Fruit fly (Drosophila melanogaster) whole organism, embryonic: Measurements from ENCODE around the gene retm.

ENCODE experiments used
- Abd-B ChIP-seq: fragments of 200-800 bp; sonication (Bioruptor generic); optimal IDR thresholded peaks from 2 replicates; lab custom pipeline; 2018; ENCODE audit warnings: missing biosample characterization, mild to moderate bottlenecking, missing genetic modification characterization, moderate library complexity
- Antp ChIP-seq: fragments of 200-800 bp; sonication (Bioruptor generic); optimal IDR thresholded peaks from 3 replicates; lab custom pipeline; 2016; ENCODE audit warnings: missing biosample characterization, missing genetic modification characterization
- CG11456 ChIP-seq: fragments of 200-800 bp; sonication (Bioruptor generic); IDR thresholded peaks from 3 replicates; pipeline ENCODE4 v1.3.6; 2022; ENCODE audit warnings: missing biosample characterization, missing genetic modification characterization
- CG15696 ChIP-seq: fragments of 200-800 bp; sonication (Bioruptor generic); optimal IDR thresholded peaks from 2 replicates; lab custom pipeline; 2019; ENCODE audit warnings: missing biosample characterization, mild to moderate bottlenecking, missing genetic modification characterization, moderate library complexity
- CG16779 ChIP-seq: fragments of 200-800 bp; sonication (Bioruptor generic); IDR thresholded peaks from 2 replicates; pipeline ENCODE4 v1.3.6; 2022; ENCODE audit warnings: missing biosample characterization, missing genetic modification characterization
- CG17829 ChIP-seq: fragments of 200-800 bp; optimal IDR thresholded peaks from 2 replicates; lab custom pipeline; 2019; ENCODE audit warnings: missing biosample characterization, mild to moderate bottlenecking, missing genetic modification characterization, moderate library complexity
- CG18011 ChIP-seq: fragments of 200-800 bp; sonication (Bioruptor generic); optimal IDR thresholded peaks from 2 replicates; lab custom pipeline; 2017; ENCODE audit warnings: missing biosample characterization, missing genetic modification characterization, mild to moderate bottlenecking, moderate library complexity, missing genotype
- CG1832 ChIP-seq: fragments of 200-800 bp; sonication (Bioruptor generic); optimal IDR thresholded peaks from 2 replicates; lab custom pipeline; 2017; ENCODE audit warnings: missing biosample characterization, mild to moderate bottlenecking, missing genetic modification characterization, inconsistent platforms
- CG18599 ChIP-seq: fragments of 200-800 bp; sonication (Bioruptor generic); optimal IDR thresholded peaks from 3 replicates; lab custom pipeline; 2017; ENCODE audit warnings: missing biosample characterization, missing genetic modification characterization, mild to moderate bottlenecking, moderate library complexity, missing genetic modification reagents
- CG33557 ChIP-seq: fragments of 200-800 bp; sonication (Bioruptor generic); optimal IDR thresholded peaks from 2 replicates; lab custom pipeline; 2019; ENCODE audit warnings: missing biosample characterization, mild to moderate bottlenecking, missing genetic modification characterization, moderate library complexity
- CG3726 ChIP-seq: fragments of 200-800 bp; sonication (Bioruptor generic); IDR thresholded peaks from 3 replicates; pipeline ENCODE4, ENCODE4 v1.3.6; 2022; ENCODE audit warnings: missing biosample characterization, missing genetic modification characterization
- CG5953 ChIP-seq: fragments of 200-800 bp; sonication (Bioruptor generic); IDR thresholded peaks from 2 replicates; pipeline ENCODE4 v1.3.6; 2022; ENCODE audit warnings: missing biosample characterization, missing genetic modification characterization
- CG6254 ChIP-seq: fragments of 200-800 bp; sonication (Bioruptor generic); optimal IDR thresholded peaks from 3 replicates; lab custom pipeline; 2017; ENCODE audit warnings: mild to moderate bottlenecking, missing biosample characterization, missing genetic modification reagents, missing genetic modification characterization
- CG6765 ChIP-seq: fragments of 200-800 bp; sonication (Bioruptor generic); optimal IDR thresholded peaks from 3 replicates; lab custom pipeline; 2017; ENCODE audit warnings: missing biosample characterization, mild to moderate bottlenecking, missing genetic modification characterization
- CG7271 ChIP-seq: fragments of 200-800 bp; sonication (Bioruptor generic); optimal IDR thresholded peaks from 2 replicates; lab custom pipeline; 2018; ENCODE audit warnings: missing biosample characterization, mild to moderate bottlenecking, missing genetic modification characterization, moderate library complexity
- CG7372 ChIP-seq: fragments of 200-800 bp; sonication (Bioruptor generic); IDR thresholded peaks from 2 replicates; pipeline ENCODE4 v1.3.6; 2022; ENCODE audit warnings: missing biosample characterization, missing genetic modification characterization
- CG8281 ChIP-seq: fragments of 200-800 bp; sonication (Bioruptor generic); optimal IDR thresholded peaks from 2 replicates; lab custom pipeline; 2018; ENCODE audit warnings: missing biosample characterization, mild to moderate bottlenecking, missing genetic modification characterization, moderate library complexity
- CG8924 ChIP-seq: fragments of 200-800 bp; optimal IDR thresholded peaks from 3 replicates; lab custom pipeline; 2019; ENCODE audit warnings: missing biosample characterization, mild to moderate bottlenecking, missing genetic modification characterization, moderate library complexity
- CHES-1-like ChIP-seq: fragments of 200-800 bp; sonication (Bioruptor generic); optimal IDR thresholded peaks from 2 replicates; lab custom pipeline; 2016; ENCODE audit warnings: missing biosample characterization, missing genetic modification characterization
- D19A ChIP-seq: fragments of 200-800 bp; optimal IDR thresholded peaks from 3 replicates; lab custom pipeline; 2019; ENCODE audit warnings: missing biosample characterization, mild to moderate bottlenecking, missing genetic modification characterization, moderate library complexity
- Eip74EF ChIP-seq, 2 experiments: fragments of 200-800 bp in 1 of 2; fragments of >200 bp in 1 of 2; sonication (Bioruptor generic) in 1 of 2; optimal IDR thresholded peaks; 2 replicates each; lab custom pipeline; 2017 to 2019; ENCODE audit warnings: missing biosample characterization in 2 of 2, missing genetic modification characterization in 2 of 2, mild to moderate bottlenecking in 1 of 2, moderate library complexity in 1 of 2
- GATAe ChIP-seq: fragments of 200-800 bp; sonication (Bioruptor generic); conservative IDR thresholded peaks from 2 replicates; pipeline ENCODE4 v1.3.6; 2022; ENCODE audit warnings: missing biosample characterization, missing genetic modification characterization
- HmgZ ChIP-seq: fragments of 200-800 bp; sonication (Bioruptor generic); optimal IDR thresholded peaks from 2 replicates; lab custom pipeline; 2018; ENCODE audit warnings: missing biosample characterization, mild to moderate bottlenecking, missing genetic modification characterization
- Hr51 ChIP-seq, 2 experiments: fragments of 200-800 bp; sonication (Bioruptor generic); optimal IDR thresholded peaks; 2 replicates in 1 of 2; 3 replicates in 1 of 2; lab custom pipeline; 2016 to 2018; ENCODE audit warnings: missing biosample characterization in 2 of 2, missing genetic modification characterization in 2 of 2, mild to moderate bottlenecking in 1 of 2, moderate library complexity in 1 of 2
- Hsf ChIP-seq: fragments of 200-800 bp; sonication (Bioruptor generic); optimal IDR thresholded peaks from 3 replicates; lab custom pipeline; 2016; ENCODE audit warnings: missing biosample characterization, missing genetic modification characterization
- Lpt ChIP-seq: fragments of >200 bp; optimal IDR thresholded peaks from 2 replicates; lab custom pipeline; 2018; ENCODE audit warnings: missing biosample characterization, missing genetic modification characterization
- Mrtf ChIP-seq: fragments of 200-800 bp; sonication (Bioruptor generic); IDR thresholded peaks from 3 replicates; pipeline ENCODE4 v1.3.6; 2022; ENCODE audit warnings: missing biosample characterization, missing genetic modification characterization
- Ptx1 ChIP-seq: fragments of 200-800 bp; sonication (Bioruptor generic); IDR thresholded peaks from 2 replicates; pipeline ENCODE4 v1.3.6; 2022; ENCODE audit warnings: missing biosample characterization, missing genetic modification characterization
- Ravus ChIP-seq: fragments of 200-800 bp; sonication (Bioruptor generic); IDR thresholded peaks from 2 replicates; pipeline ENCODE4 v1.3.6; 2022; ENCODE audit warnings: missing biosample characterization, missing genetic modification characterization
- Sin3A ChIP-seq: fragments of >200 bp; optimal IDR thresholded peaks from 2 replicates; lab custom pipeline; 2018
- Stat92E ChIP-seq, 3 experiments: fragments of >200 bp in 2 of 3; fragments of 200-800 bp in 1 of 3; sonication (Bioruptor generic) in 1 of 3; optimal IDR thresholded peaks; 2 replicates each; lab custom pipeline; 2017 to 2019; ENCODE audit warnings: missing biosample characterization in 3 of 3, missing genetic modification characterization in 3 of 3, mild to moderate bottlenecking in 1 of 3, moderate library complexity in 1 of 3
- bab2 ChIP-seq: fragments of 200-800 bp; sonication (Bioruptor generic); optimal IDR thresholded peaks from 2 replicates; lab custom pipeline; 2016; ENCODE audit warnings: missing biosample characterization, missing genetic modification characterization
- bbx ChIP-seq: fragments of 200-800 bp; sonication (Bioruptor generic); IDR thresholded peaks from 2 replicates; pipeline ENCODE4 v1.3.6; 2022; ENCODE audit warnings: missing biosample characterization, missing genetic modification characterization; ENCODE audit not compliant: partially characterized antibody
- ci ChIP-seq: fragments of 200-800 bp; sonication (Bioruptor generic); IDR thresholded peaks from 3 replicates; pipeline ENCODE4 v1.3.6; 2022; ENCODE audit warnings: missing biosample characterization, missing genetic modification characterization
- crol ChIP-seq: fragments of 200-800 bp; sonication (Bioruptor generic); IDR thresholded peaks from 2 replicates; pipeline ENCODE4 v1.3.6; 2022; ENCODE audit warnings: missing biosample characterization, missing genetic modification characterization
- da ChIP-seq: fragments of 200-800 bp; sonication (Bioruptor generic); optimal IDR thresholded peaks from 2 replicates; lab custom pipeline; 2016; ENCODE audit warnings: missing biosample characterization, missing genetic modification characterization
- fru ChIP-seq: fragments of >200 bp; optimal IDR thresholded peaks from 2 replicates; lab custom pipeline; 2017
- grau ChIP-seq: fragments of 200-800 bp; optimal IDR thresholded peaks from 3 replicates; lab custom pipeline; 2019; ENCODE audit warnings: missing biosample characterization, mild to moderate bottlenecking, missing genetic modification characterization, moderate library complexity
- grn ChIP-seq: fragments of 200-800 bp; sonication (Bioruptor generic); optimal IDR thresholded peaks from 3 replicates; lab custom pipeline; 2017; ENCODE audit warnings: missing biosample characterization, missing genetic modification characterization
- hbn ChIP-seq: fragments of 200-800 bp; sonication (Bioruptor generic); IDR thresholded peaks from 2 replicates; pipeline ENCODE4 v1.3.6; 2022; ENCODE audit warnings: missing biosample characterization, missing genetic modification characterization; ENCODE audit not compliant: partially characterized antibody
- her ChIP-seq: fragments of 200-800 bp; sonication (Bioruptor generic); optimal IDR thresholded peaks from 2 replicates; lab custom pipeline; 2016; ENCODE audit warnings: missing biosample characterization, missing genetic modification characterization
- luna ChIP-seq: fragments of 200-800 bp; sonication (Bioruptor generic); optimal IDR thresholded peaks from 2 replicates; lab custom pipeline; 2016; ENCODE audit warnings: missing biosample characterization, missing genetic modification characterization
- oc ChIP-seq: fragments of 200-800 bp; sonication (Bioruptor generic); optimal IDR thresholded peaks from 2 replicates; lab custom pipeline; 2018; ENCODE audit warnings: missing biosample characterization, mild to moderate bottlenecking, missing genetic modification characterization, moderate library complexity
- salm ChIP-seq: fragments of 200-800 bp; sonication (Bioruptor generic); optimal IDR thresholded peaks from 2 replicates; lab custom pipeline; 2018; ENCODE audit warnings: missing biosample characterization, mild to moderate bottlenecking, missing genetic modification characterization
- sc ChIP-seq, 3 experiments: fragments of >200 bp in 2 of 3; fragments of 200-800 bp in 1 of 3; sonication (Bioruptor generic) in 1 of 3; optimal IDR thresholded peaks; 2 replicates in 2 of 3; 3 replicates in 1 of 3; lab custom pipeline; 2017; ENCODE audit warnings: mild to moderate bottlenecking in 1 of 3, missing biosample characterization in 1 of 3, missing genetic modification characterization in 1 of 3, missing genetic modification reagents in 1 of 3
- sim ChIP-seq: fragments of 200-800 bp; sonication (Bioruptor generic); IDR thresholded peaks from 2 replicates; pipeline ENCODE4 v1.3.6; 2022; ENCODE audit warnings: missing biosample characterization, missing genetic modification characterization
- slou ChIP-seq: fragments of 200-800 bp; sonication (Bioruptor generic); optimal IDR thresholded peaks from 3 replicates; lab custom pipeline; 2016; ENCODE audit warnings: missing biosample characterization, missing genetic modification characterization
- ssp ChIP-seq: fragments of 200-800 bp; sonication (Bioruptor generic); IDR thresholded peaks from 2 replicates; pipeline ENCODE4 v1.3.6; 2022; ENCODE audit warnings: missing biosample characterization, missing genetic modification characterization
- trh ChIP-seq: fragments of 200-800 bp; sonication (Bioruptor generic); optimal IDR thresholded peaks from 2 replicates; lab custom pipeline; 2016; ENCODE audit warnings: missing biosample characterization, missing genetic modification characterization
- tx ChIP-seq: fragments of 200-800 bp; sonication (Bioruptor generic); optimal IDR thresholded peaks from 2 replicates; lab custom pipeline; 2016; ENCODE audit warnings: missing biosample characterization, missing genetic modification characterization
- usp ChIP-seq: fragments of >200 bp; optimal IDR thresholded peaks from 2 replicates; lab custom pipeline; 2017; ENCODE audit warnings: missing biosample characterization, missing genetic modification characterization
- z ChIP-seq: fragments of 200-800 bp; sonication (Bioruptor generic); IDR thresholded peaks from 3 replicates; pipeline ENCODE4 v1.3.6; 2022; ENCODE audit warnings: missing biosample characterization, missing genetic modification characterization

Gene retm

DNA sequence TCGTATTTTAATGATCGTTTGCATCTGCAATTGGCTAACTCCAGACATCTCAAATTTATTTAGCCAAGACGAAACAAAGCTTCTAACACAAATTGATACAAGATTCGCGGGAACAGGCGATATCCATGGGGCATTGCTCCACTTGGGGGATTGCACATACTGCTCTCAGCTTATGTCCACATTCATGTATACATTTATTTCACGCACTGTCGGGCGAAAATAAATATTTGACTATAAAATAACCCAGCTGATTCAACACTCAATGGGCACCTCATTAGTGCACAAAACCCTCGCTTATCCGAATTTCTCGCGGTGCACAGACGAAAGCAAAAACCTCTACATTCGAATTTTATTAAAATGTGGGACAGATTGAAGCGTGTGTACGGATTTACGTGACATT lies 5.8 kb upstream of the retm start (continued):
- TF ChIP-seq Hr51 (GFP tag; optimal IDR thresholded peaks at IDR 0.05; lab: Kevin White, UChicago) (no peak), CG33557 (GFP tag; lab: Kevin White, UChicago) (no peak), CG1832 (GFP tag; lab: Kevin White, UChicago) (no peak), CG7271 (tag; lab: Kevin White, UChicago) (no peak), trh (GFP tag; lab: Kevin White, UChicago) (no peak), her (no peak), oc (tag; lab: Kevin White, UChicago) (peak; percentile 4), CHES-1-like (GFP tag; lab: Kevin White, UChicago) (no peak), Ptx1 (no peak), Stat92E (GFP tag; optimal IDR thresholded peaks at IDR 0.05; lab: Kevin White, UChicago) (no peak), salm (tag; lab: Kevin White, UChicago) (peak; percentile 56), luna (no peak), CG15696 (tag; lab: Kevin White, UChicago) (no peak), Lpt (GFP tag; lab: Kevin White, UChicago) (no peak), CG18599 (GFP tag; lab: Kevin White, UChicago) (peak; percentile 42), CG6765 (peak; percentile 24), bbx (GFP tag; lab: Robert Waterston, UW) (no peak), D19A (tag; lab: Kevin White, UChicago) (peak; percentile 4), CG11456 (GFP tag; lab: Robert Waterston, UW) (no peak), CG6254 (GFP tag; lab: Kevin White, UChicago) (no peak), CG18011 (peak; percentile 16), Sin3A (no peak), CG8281 (peak; percentile 25), Abd-B (GFP tag; lab: Kevin White, UChicago) (no peak), CG17829 (no peak), sim (GFP tag; lab: Robert Waterston, UW) (no peak), Eip74EF (GFP tag; optimal IDR thresholded peaks at IDR 0.05; lab: Kevin White, UChicago) (no peak), Hsf (GFP tag; lab: Kevin White, UChicago) (no peak), fru (lab: Kevin White, UChicago) (no peak), da (GFP tag; lab: Kevin White, UChicago) (no peak), bab2 (GFP tag; lab: Kevin White, UChicago) (no peak), crol (no peak), slou (GFP tag; lab: Kevin White, UChicago) (no peak), CG3726 (GFP tag; lab: Robert Waterston, UW) (no peak), hbn (GFP tag; lab: Robert Waterston, UW) (no peak), CG16779 (no peak), grn (GFP tag; lab: Kevin White, UChicago) (no peak), sc (optimal IDR thresholded peaks at IDR 0.05; lab: Kevin White, UChicago) (no peak), sc (GFP tag; optimal IDR thresholded peaks at IDR 0.05; lab: Kevin White, UChicago) (no peak), ci (GFP tag; lab: Robert Waterston, UW) (peak; percentile 67; the same call in 2 of the 3 replicates), z (GFP tag; lab: Robert Waterston, UW) (no peak), tx (GFP tag; lab: Kevin White, UChicago) (no peak), Antp (GFP tag; lab: Kevin White, UChicago) (no peak), CG8924 (tag; lab: Kevin White, UChicago) (no peak), CG5953 (GFP tag; lab: Robert Waterston, UW) (peak; percentile 60; the same call in 1 of the 2 replicates), Ravus (GFP tag; lab: Robert Waterston, UW) (no peak), GATAe (GFP tag; lab: Robert Waterston, UW) (no peak), HmgZ (tag; lab: Kevin White, UChicago) (peak; percentile 12), grau (tag; lab: Kevin White, UChicago) (peak; percentile 7), usp (no peak), ssp (GFP tag; lab: Robert Waterston, UW) (no peak), CG7372 (GFP tag; lab: Robert Waterston, UW) (no peak), Mrtf (GFP tag; lab: Robert Waterston, UW) (no peak)
